Worm (Caenorhabditis elegans): ENCODE data around the gene enu-3.1.

- TF ChIP-seq hlh-8 (tag; optimal IDR thresholded peaks at IDR 0.05) (no peak), sox-4 (tag; optimal IDR thresholded peaks at IDR 0.05) (no peak), ref-2 (tag; optimal IDR thresholded peaks at IDR 0.05) (no peak), ceh-14 (tag; optimal IDR thresholded peaks at IDR 0.05) (no peak), nhr-11 (tag; optimal IDR thresholded peaks at IDR 0.05) (no peak), tbx-2 (tag; optimal IDR thresholded peaks at IDR 0.05) (no peak), unc-3 (GFP tag; conservative IDR thresholded peaks at IDR 0.05) (no peak), unc-3 (tag; optimal IDR thresholded peaks at IDR 0.05) (no peak), elt-2 (tag; optimal IDR thresholded peaks at IDR 0.05) (no peak), ceh-48 (tag; optimal IDR thresholded peaks at IDR 0.05) (no peak), K09A11.1 (tag; optimal IDR thresholded peaks at IDR 0.05; ENCODE audit: insufficient read depth) (no peak), pqm-1 (tag; optimal IDR thresholded peaks at IDR 0.05) (no peak)
Observed at ce11 chrIII:10463653-10464052, 27.6 kb downstream of the enu-3.1 start.
